Fruit fly (Drosophila melanogaster) whole organism, embryonic: ENCODE measurements around the gene Mon1.
A peak's percentile ranks its signal among the peaks of the same experiment; 100 is the strongest.

Experiments used
- Aef1 ChIP-seq: fragments of 200-800 bp; sonication (Bioruptor generic); IDR thresholded peaks from 3 replicates; pipeline ENCODE4 v1.3.6; 2022; ENCODE audit warnings: missing biosample characterization, missing genetic modification characterization
- CG10431 ChIP-seq: fragments of 200-800 bp; sonication (Bioruptor generic); optimal IDR thresholded peaks from 3 replicates; lab custom pipeline; 2018; ENCODE audit warnings: missing biosample characterization, mild to moderate bottlenecking, missing genetic modification characterization
- CG11696 ChIP-seq: fragments of 200-800 bp; sonication (Bioruptor generic); IDR thresholded peaks from 2 replicates; pipeline ENCODE4 v1.3.6; 2022; ENCODE audit warnings: missing biosample characterization, missing genetic modification characterization
- CG12236 ChIP-seq: fragments of 200-800 bp; sonication (Bioruptor generic); optimal IDR thresholded peaks from 2 replicates; lab custom pipeline; 2016; ENCODE audit warnings: missing biosample characterization, missing genetic modification characterization
- CG13424 ChIP-seq: fragments of 200-800 bp; sonication (Bioruptor generic); optimal IDR thresholded peaks from 2 replicates; lab custom pipeline; 2019; ENCODE audit warnings: missing biosample characterization, mild to moderate bottlenecking, missing genetic modification characterization, moderate library complexity
- CG14860 ChIP-seq: fragments of 200-800 bp; sonication (Bioruptor generic); IDR thresholded peaks from 3 replicates; pipeline ENCODE4 v1.3.6; 2022; ENCODE audit warnings: missing biosample characterization, missing genetic modification characterization; ENCODE audit not compliant: partially characterized antibody
- CG16779 ChIP-seq: fragments of 200-800 bp; sonication (Bioruptor generic); IDR thresholded peaks from 2 replicates; pipeline ENCODE4 v1.3.6; 2022; ENCODE audit warnings: missing biosample characterization, missing genetic modification characterization
- CG17912 ChIP-seq: fragments of 200-800 bp; sonication (Bioruptor generic); optimal IDR thresholded peaks from 2 replicates; lab custom pipeline; 2018; ENCODE audit warnings: missing biosample characterization, mild to moderate bottlenecking, missing genetic modification characterization
- CG3065 ChIP-seq: fragments of 200-800 bp; sonication (Bioruptor generic); optimal IDR thresholded peaks from 2 replicates; lab custom pipeline; 2016; ENCODE audit warnings: missing biosample characterization, missing genetic modification characterization
- CG32532 ChIP-seq: fragments of 200-800 bp; sonication (Bioruptor generic); IDR thresholded peaks from 2 replicates; pipeline ENCODE4 v1.3.6; 2022; ENCODE audit warnings: missing biosample characterization, missing genetic modification characterization
- CG33557 ChIP-seq: fragments of 200-800 bp; sonication (Bioruptor generic); optimal IDR thresholded peaks from 2 replicates; lab custom pipeline; 2019; ENCODE audit warnings: missing biosample characterization, mild to moderate bottlenecking, missing genetic modification characterization, moderate library complexity
- CG4424 ChIP-seq: fragments of 200-800 bp; sonication (Bioruptor generic); optimal IDR thresholded peaks from 3 replicates; lab custom pipeline; 2016; ENCODE audit warnings: missing biosample characterization, missing genetic modification characterization
- CG4707 ChIP-seq: fragments of 200-800 bp; sonication (Bioruptor generic); optimal IDR thresholded peaks from 2 replicates; lab custom pipeline; 2018; ENCODE audit warnings: missing biosample characterization, mild to moderate bottlenecking, missing genetic modification characterization, moderate library complexity
- CG6683 ChIP-seq: fragments of 200-800 bp; sonication (Bioruptor generic); optimal IDR thresholded peaks from 2 replicates; lab custom pipeline; 2017; ENCODE audit warnings: missing biosample characterization, mild to moderate bottlenecking, missing genetic modification characterization, missing genetic modification reagents
- CG6765 ChIP-seq: fragments of 200-800 bp; sonication (Bioruptor generic); optimal IDR thresholded peaks from 3 replicates; lab custom pipeline; 2017; ENCODE audit warnings: missing biosample characterization, mild to moderate bottlenecking, missing genetic modification characterization
- CG8944 ChIP-seq: fragments of 200-800 bp; sonication (Bioruptor generic); optimal IDR thresholded peaks from 3 replicates; lab custom pipeline; 2016; ENCODE audit warnings: missing biosample characterization, missing genetic modification characterization
- CG9932 ChIP-seq: fragments of 200-800 bp; sonication (Bioruptor generic); IDR thresholded peaks from 2 replicates; pipeline ENCODE4 v1.3.6; 2022; ENCODE audit warnings: missing biosample characterization, missing genetic modification characterization
- D ChIP-seq, 2 experiments: fragments of 200-800 bp in 1 of 2; fragments of >200 bp in 1 of 2; sonication (Bioruptor generic) in 1 of 2; optimal IDR thresholded peaks; 2 replicates in 1 of 2; 3 replicates in 1 of 2; lab custom pipeline; 2017; ENCODE audit warnings: mild to moderate bottlenecking in 1 of 2, missing biosample characterization in 1 of 2, missing genetic modification characterization in 1 of 2, missing genetic modification reagents in 1 of 2
- Dek ChIP-seq: fragments of 200-800 bp; sonication (Bioruptor generic); optimal IDR thresholded peaks from 3 replicates; lab custom pipeline; 2019; ENCODE audit warnings: missing biosample characterization, mild to moderate bottlenecking, missing genetic modification characterization, moderate library complexity
- Eip74EF ChIP-seq, 2 experiments: fragments of 200-800 bp in 1 of 2; fragments of >200 bp in 1 of 2; sonication (Bioruptor generic) in 1 of 2; optimal IDR thresholded peaks; 2 replicates each; lab custom pipeline; 2017 to 2019; ENCODE audit warnings: missing biosample characterization in 2 of 2, missing genetic modification characterization in 2 of 2, mild to moderate bottlenecking in 1 of 2, moderate library complexity in 1 of 2
- Fer1 ChIP-seq: fragments of 200-800 bp; sonication (Bioruptor generic); optimal IDR thresholded peaks from 2 replicates; lab custom pipeline; 2017; ENCODE audit warnings: missing biosample characterization, mild to moderate bottlenecking, missing genetic modification characterization
- Meics ChIP-seq: fragments of 200-800 bp; sonication (Bioruptor generic); optimal IDR thresholded peaks from 2 replicates; lab custom pipeline; 2017; ENCODE audit warnings: missing biosample characterization, mild to moderate bottlenecking, missing genetic modification characterization
- Mrtf ChIP-seq: fragments of 200-800 bp; sonication (Bioruptor generic); IDR thresholded peaks from 3 replicates; pipeline ENCODE4 v1.3.6; 2022; ENCODE audit warnings: missing biosample characterization, missing genetic modification characterization
- Nf-YA ChIP-seq: fragments of 200-800 bp; sonication (Bioruptor generic); IDR thresholded peaks from 2 replicates; pipeline ENCODE4 v1.3.6; 2022; ENCODE audit warnings: missing biosample characterization, missing genetic modification characterization
- Nf-YB ChIP-seq: fragments of 200-800 bp; sonication (Bioruptor generic); optimal IDR thresholded peaks from 3 replicates; lab custom pipeline; 2019; ENCODE audit warnings: missing biosample characterization, mild to moderate bottlenecking, missing genetic modification characterization, moderate library complexity
- Rfx ChIP-seq: fragments of 200-800 bp; sonication (Bioruptor generic); IDR thresholded peaks from 2 replicates; pipeline ENCODE4 v1.3.6; 2022; ENCODE audit warnings: missing biosample characterization, missing genetic modification characterization
- Xbp1 ChIP-seq: fragments of 200-800 bp; sonication (Bioruptor generic); optimal IDR thresholded peaks from 3 replicates; lab custom pipeline; 2016; ENCODE audit warnings: missing biosample characterization, mild to moderate bottlenecking, missing genetic modification characterization
- amos ChIP-seq: fragments of 200-800 bp; sonication (Bioruptor generic); IDR thresholded peaks from 2 replicates; pipeline ENCODE4 v1.3.6; 2022; ENCODE audit warnings: missing biosample characterization, missing genetic modification characterization; ENCODE audit not compliant: partially characterized antibody
- bab2 ChIP-seq: fragments of 200-800 bp; sonication (Bioruptor generic); optimal IDR thresholded peaks from 2 replicates; lab custom pipeline; 2016; ENCODE audit warnings: missing biosample characterization, missing genetic modification characterization
- chm ChIP-seq: fragments of 200-800 bp; sonication (Bioruptor generic); IDR thresholded peaks from 2 replicates; pipeline ENCODE4 v1.3.6; 2022; ENCODE audit warnings: missing biosample characterization, missing genetic modification characterization
- corto ChIP-seq: fragments of 200-800 bp; sonication (Bioruptor generic); optimal IDR thresholded peaks from 2 replicates; lab custom pipeline; 2016; ENCODE audit warnings: missing biosample characterization, mild to moderate bottlenecking, missing genetic modification characterization, moderate library complexity
- dati ChIP-seq: fragments of 200-800 bp; sonication (Bioruptor generic); IDR thresholded peaks from 2 replicates; pipeline ENCODE4 v1.3.6; 2022; ENCODE audit warnings: missing biosample characterization, missing genetic modification characterization
- fru ChIP-seq: fragments of >200 bp; optimal IDR thresholded peaks from 2 replicates; lab custom pipeline; 2017
- gcm2 ChIP-seq: fragments of 200-800 bp; sonication (Bioruptor generic); optimal IDR thresholded peaks from 2 replicates; lab custom pipeline; 2016; ENCODE audit warnings: missing biosample characterization, missing genetic modification characterization
- ham ChIP-seq: fragments of 200-800 bp; sonication (Bioruptor generic); IDR thresholded peaks from 2 replicates; pipeline ENCODE4 v1.3.6; 2022; ENCODE audit warnings: missing biosample characterization, missing genetic modification characterization
- insv ChIP-seq, 2 experiments: fragments of 200-800 bp; sonication (Bioruptor generic); optimal IDR thresholded peaks; 3 replicates each; lab custom pipeline; 2016 to 2018; ENCODE audit warnings: missing biosample characterization in 2 of 2, missing genetic modification characterization in 2 of 2
- kah ChIP-seq: fragments of 200-800 bp; sonication (Bioruptor generic); optimal IDR thresholded peaks from 2 replicates; lab custom pipeline; 2018; ENCODE audit warnings: missing biosample characterization, mild to moderate bottlenecking, missing genetic modification characterization
- lola ChIP-seq, 3 experiments: fragments of >200 bp in 2 of 3; fragments of 200-800 bp in 1 of 3; sonication (Bioruptor generic) in 1 of 3; optimal IDR thresholded peaks; 2 replicates each; lab custom pipeline; 2017 to 2019; ENCODE audit warnings: missing biosample characterization in 3 of 3, missing genetic modification characterization in 3 of 3, mild to moderate bottlenecking in 1 of 3, moderate library complexity in 1 of 3
- maf-S ChIP-seq: fragments of 200-800 bp; sonication (Bioruptor generic); optimal IDR thresholded peaks from 2 replicates; lab custom pipeline; 2016; ENCODE audit warnings: missing biosample characterization, missing genetic modification characterization
- mirr ChIP-seq: fragments of 200-800 bp; sonication (Bioruptor generic); optimal IDR thresholded peaks from 3 replicates; lab custom pipeline; 2018; ENCODE audit warnings: missing biosample characterization, mild to moderate bottlenecking, missing genetic modification characterization
- p53 ChIP-seq: fragments of 200-800 bp; sonication (Bioruptor generic); optimal IDR thresholded peaks from 2 replicates; lab custom pipeline; 2016; ENCODE audit warnings: missing biosample characterization, missing genetic modification characterization
- pfk ChIP-seq: fragments of 200-800 bp; sonication (Bioruptor generic); optimal IDR thresholded peaks from 2 replicates; lab custom pipeline; 2018; ENCODE audit warnings: missing biosample characterization, mild to moderate bottlenecking, missing genetic modification characterization, moderate library complexity
- pzg ChIP-seq: fragments of 200-800 bp; sonication (Bioruptor generic); optimal IDR thresholded peaks from 3 replicates; lab custom pipeline; 2018; ENCODE audit warnings: missing biosample characterization, mild to moderate bottlenecking, missing genetic modification characterization, moderate library complexity
- run ChIP-seq: fragments of 200-800 bp; sonication (Bioruptor generic); optimal IDR thresholded peaks from 3 replicates; lab custom pipeline; 2018; ENCODE audit warnings: missing biosample characterization, mild to moderate bottlenecking, missing genetic modification characterization
- sna ChIP-seq: fragments of 200-800 bp; sonication (Bioruptor generic); IDR thresholded peaks from 2 replicates; pipeline ENCODE4 v1.3.6; 2022; ENCODE audit warnings: missing biosample characterization, missing genetic modification characterization; ENCODE audit not compliant: partially characterized antibody
- so ChIP-seq: fragments of 200-800 bp; sonication (Bioruptor generic); IDR thresholded peaks from 3 replicates; pipeline ENCODE4 v1.3.6; 2022; ENCODE audit warnings: missing biosample characterization, missing genetic modification characterization
- sqz ChIP-seq: fragments of 200-800 bp; sonication (Bioruptor generic); optimal IDR thresholded peaks from 3 replicates; lab custom pipeline; 2018; ENCODE audit warnings: missing biosample characterization, mild to moderate bottlenecking, missing genetic modification characterization
- ttk ChIP-seq: fragments of 200-800 bp; sonication (Bioruptor generic); IDR thresholded peaks from 2 replicates; pipeline ENCODE4 v2.1.2; 2022; ENCODE audit warnings: missing biosample characterization, missing genetic modification characterization
- wek ChIP-seq: fragments of 200-800 bp; sonication (Bioruptor generic); optimal IDR thresholded peaks from 3 replicates; lab custom pipeline; 2018; ENCODE audit warnings: missing biosample characterization, mild to moderate bottlenecking, missing genetic modification characterization, moderate library complexity

Mon1 gene

dm6 chr2L:4811491-4812058 lies 38.9 kb upstream of the Mon1 start (continued):
- TF ChIP-seq wek, result peak; percentile 17
- 0 out of 2 replicates have a peak, but pooled peaks have one; percentile 12 for TF ChIP-seq CG11696
- TF ChIP-seq CG14860 (GFP tag; lab: Robert Waterston, UW), result peak; percentile 51; the same call in 1 of the 3 replicates
- TF ChIP-seq CG16779, result no peak
- no peak for TF ChIP-seq fru (lab: Kevin White, UChicago)
- no peak for TF ChIP-seq p53 (GFP tag; lab: Kevin White, UChicago)
- TF ChIP-seq sna (GFP tag; lab: Robert Waterston, UW), result peak; percentile 84
- TF ChIP-seq CG6683 (GFP tag; lab: Kevin White, UChicago), result no peak
- TF ChIP-seq CG6765, result peak; percentile 23
- TF ChIP-seq insv (GFP tag; optimal IDR thresholded peaks at IDR 0.05; lab: Kevin White, UChicago), result no peak
- peak; percentile 48; the same call in 1 of the 2 replicates for TF ChIP-seq CG32532
- no peak for TF ChIP-seq CG13424 (tag; lab: Kevin White, UChicago)
- peak; percentile 4 for TF ChIP-seq Rfx (GFP tag; lab: Robert Waterston, UW)
- peak; percentile 17 for TF ChIP-seq CG4707 (GFP tag; lab: Kevin White, UChicago)
- TF ChIP-seq run, result peak; percentile 43
- TF ChIP-seq Aef1 (GFP tag; lab: Robert Waterston, UW), result no peak
- TF ChIP-seq Eip74EF (GFP tag; optimal IDR thresholded peaks at IDR 0.05; lab: Kevin White, UChicago), result no peak
- TF ChIP-seq Nf-YA, result peak; percentile 71
- peak; percentile 13 for TF ChIP-seq pzg (GFP tag; lab: Kevin White, UChicago)
- peak; percentile 100 for TF ChIP-seq Nf-YB
- TF ChIP-seq Fer1 (GFP tag; lab: Kevin White, UChicago), result no peak
- TF ChIP-seq pfk (GFP tag; lab: Kevin White, UChicago), result peak; percentile 46
- peak; percentile 53 for TF ChIP-seq CG17912 (GFP tag; lab: Kevin White, UChicago)
- TF ChIP-seq chm, result peak; percentile 77
- no peak for TF ChIP-seq bab2
- no peak for TF ChIP-seq CG10431 (GFP tag; lab: Kevin White, UChicago)
- no peak for TF ChIP-seq maf-S (GFP tag; lab: Kevin White, UChicago)
- peak; percentile 84 for TF ChIP-seq sqz (GFP tag; lab: Kevin White, UChicago)
- TF ChIP-seq CG4424 (GFP tag; lab: Kevin White, UChicago), result no peak
- TF ChIP-seq corto (GFP tag; lab: Kevin White, UChicago), result peak; percentile 80
- TF ChIP-seq CG33557, result no peak
- TF ChIP-seq Meics, result peak; percentile 85
- no peak for TF ChIP-seq gcm2
- peak; percentile 80 for TF ChIP-seq kah (GFP tag; lab: Kevin White, UChicago)
- TF ChIP-seq D (optimal IDR thresholded peaks at IDR 0.05; lab: Kevin White, UChicago), result peak; percentile 95
- no peak for TF ChIP-seq D (GFP tag; optimal IDR thresholded peaks at IDR 0.05; lab: Kevin White, UChicago)
- TF ChIP-seq ttk (GFP tag; lab: Robert Waterston, UW), result no peak
- TF ChIP-seq CG8944 (GFP tag; lab: Kevin White, UChicago), result no peak
- peak in 1 of 3 experiments; percentile 90 for TF ChIP-seq lola (GFP tag; optimal IDR thresholded peaks at IDR 0.05; lab: Kevin White, UChicago)
- TF ChIP-seq ham (GFP tag; lab: Robert Waterston, UW), result no peak
- no peak for TF ChIP-seq dati
- TF ChIP-seq so (GFP tag; lab: Robert Waterston, UW), result peak; percentile 65; the same call in 2 of the 3 replicates
- peak; percentile 55 for TF ChIP-seq CG9932 (GFP tag; lab: Robert Waterston, UW)
- TF ChIP-seq CG3065 (GFP tag; lab: Kevin White, UChicago), result no peak
- TF ChIP-seq mirr (GFP tag; lab: Kevin White, UChicago), result peak; percentile 72
- TF ChIP-seq Xbp1 (GFP tag; lab: Kevin White, UChicago), result no peak
- no peak for TF ChIP-seq Dek (tag; lab: Kevin White, UChicago)
- peak; percentile 77 for TF ChIP-seq amos (GFP tag; lab: Robert Waterston, UW)
- no peak for TF ChIP-seq CG12236 (GFP tag; lab: Kevin White, UChicago)
- TF ChIP-seq Mrtf, result no peak
